Fruit fly (Drosophila melanogaster) whole organism, embryonic: ENCODE results near the gene smid.

Experiments
- BEAF-32 ChIP-seq: fragments of 200-800 bp; sonication (Bioruptor generic); optimal IDR thresholded peaks from 3 replicates; lab custom pipeline; 2017; ENCODE audit warnings: missing biosample characterization, missing genetic modification characterization, mild to moderate bottlenecking, moderate library complexity, missing genetic modification reagents
- Bgb ChIP-seq: fragments of 200-800 bp; sonication (Bioruptor generic); IDR thresholded peaks from 2 replicates; pipeline ENCODE4 v1.3.6; 2022; ENCODE audit warnings: missing biosample characterization, missing genetic modification characterization; ENCODE audit not compliant: partially characterized antibody
- CG11456 ChIP-seq: fragments of 200-800 bp; sonication (Bioruptor generic); IDR thresholded peaks from 3 replicates; pipeline ENCODE4 v1.3.6; 2022; ENCODE audit warnings: missing biosample characterization, missing genetic modification characterization
- CG12155 ChIP-seq: fragments of 200-800 bp; sonication (Bioruptor generic); optimal IDR thresholded peaks from 3 replicates; lab custom pipeline; 2016; ENCODE audit warnings: missing biosample characterization, missing genetic modification characterization
- CG13287 ChIP-seq: fragments of 200-800 bp; sonication (Bioruptor generic); IDR thresholded peaks from 2 replicates; pipeline ENCODE4 v1.3.6; 2022; ENCODE audit warnings: missing biosample characterization, missing genetic modification characterization; ENCODE audit not compliant: partially characterized antibody
- CG13424 ChIP-seq: fragments of 200-800 bp; sonication (Bioruptor generic); optimal IDR thresholded peaks from 2 replicates; lab custom pipeline; 2019; ENCODE audit warnings: missing biosample characterization, mild to moderate bottlenecking, missing genetic modification characterization, moderate library complexity
- CG13894 ChIP-seq: fragments of 200-800 bp; sonication (Bioruptor generic); optimal IDR thresholded peaks from 3 replicates; lab custom pipeline; 2018; ENCODE audit warnings: missing biosample characterization, mild to moderate bottlenecking, missing genetic modification characterization, moderate library complexity
- CG15269 ChIP-seq: fragments of 200-800 bp; sonication (Bioruptor generic); optimal IDR thresholded peaks from 2 replicates; lab custom pipeline; 2018; ENCODE audit warnings: missing biosample characterization, mild to moderate bottlenecking, missing genetic modification characterization, moderate library complexity
- CG17186 ChIP-seq: fragments of 200-800 bp; sonication (Bioruptor generic); optimal IDR thresholded peaks from 3 replicates; lab custom pipeline; 2017; ENCODE audit warnings: missing biosample characterization, missing genetic modification reagents, missing genetic modification characterization
- CG17359 ChIP-seq: fragments of 200-800 bp; sonication (Bioruptor generic); optimal IDR thresholded peaks from 3 replicates; lab custom pipeline; 2018; ENCODE audit warnings: missing biosample characterization, mild to moderate bottlenecking, missing genetic modification characterization, moderate library complexity
- CG17361 ChIP-seq: fragments of 200-800 bp; sonication (Bioruptor generic); IDR thresholded peaks from 3 replicates; pipeline ENCODE4 v1.3.6; 2022; ENCODE audit warnings: missing biosample characterization, missing genetic modification characterization
- CG17912 ChIP-seq: fragments of 200-800 bp; sonication (Bioruptor generic); optimal IDR thresholded peaks from 2 replicates; lab custom pipeline; 2018; ENCODE audit warnings: missing biosample characterization, mild to moderate bottlenecking, missing genetic modification characterization
- CG1792 ChIP-seq: fragments of 200-800 bp; sonication (Bioruptor generic); optimal IDR thresholded peaks from 2 replicates; lab custom pipeline; 2016; ENCODE audit warnings: missing biosample characterization, missing genetic modification characterization
- CG2116 ChIP-seq: fragments of 200-800 bp; sonication (Bioruptor generic); optimal IDR thresholded peaks from 3 replicates; lab custom pipeline; 2018; ENCODE audit warnings: missing biosample characterization, mild to moderate bottlenecking, missing genetic modification characterization
- CG33557 ChIP-seq: fragments of 200-800 bp; sonication (Bioruptor generic); optimal IDR thresholded peaks from 2 replicates; lab custom pipeline; 2019; ENCODE audit warnings: missing biosample characterization, mild to moderate bottlenecking, missing genetic modification characterization, moderate library complexity
- CG4424 ChIP-seq: fragments of 200-800 bp; sonication (Bioruptor generic); optimal IDR thresholded peaks from 3 replicates; lab custom pipeline; 2016; ENCODE audit warnings: missing biosample characterization, missing genetic modification characterization
- CG7745 ChIP-seq: fragments of 200-800 bp; sonication (Bioruptor generic); optimal IDR thresholded peaks from 2 replicates; lab custom pipeline; 2018; ENCODE audit warnings: missing biosample characterization, mild to moderate bottlenecking, missing genetic modification characterization, moderate library complexity
- CG7963 ChIP-seq: fragments of 200-800 bp; sonication (Bioruptor generic); IDR thresholded peaks from 3 replicates; pipeline ENCODE4 v1.3.6; 2022; ENCODE audit warnings: missing biosample characterization, missing genetic modification characterization; ENCODE audit not compliant: partially characterized antibody
- CG8290 ChIP-seq, 3 experiments: fragments of 200-800 bp; sonication (Bioruptor generic); optimal IDR thresholded peaks; 2 replicates each; lab custom pipeline; 2016 to 2019; ENCODE audit warnings: missing biosample characterization in 3 of 3, missing genetic modification characterization in 3 of 3, mild to moderate bottlenecking in 2 of 3, moderate library complexity in 1 of 3
- CG8924 ChIP-seq: fragments of 200-800 bp; optimal IDR thresholded peaks from 3 replicates; lab custom pipeline; 2019; ENCODE audit warnings: missing biosample characterization, mild to moderate bottlenecking, missing genetic modification characterization, moderate library complexity
- CG8944 ChIP-seq: fragments of 200-800 bp; sonication (Bioruptor generic); optimal IDR thresholded peaks from 3 replicates; lab custom pipeline; 2016; ENCODE audit warnings: missing biosample characterization, missing genetic modification characterization
- Fer1 ChIP-seq: fragments of 200-800 bp; sonication (Bioruptor generic); optimal IDR thresholded peaks from 2 replicates; lab custom pipeline; 2017; ENCODE audit warnings: missing biosample characterization, mild to moderate bottlenecking, missing genetic modification characterization
- HLH4C ChIP-seq: fragments of 200-800 bp; sonication (Bioruptor generic); IDR thresholded peaks from 3 replicates; pipeline ENCODE4 v1.3.6; 2022; ENCODE audit warnings: missing biosample characterization, missing genetic modification characterization; ENCODE audit not compliant: partially characterized antibody
- HmgD ChIP-seq: fragments of 200-800 bp; sonication (Bioruptor generic); optimal IDR thresholded peaks from 3 replicates; lab custom pipeline; 2016; ENCODE audit warnings: missing biosample characterization, missing genetic modification characterization
- Hr51 ChIP-seq, 2 experiments: fragments of 200-800 bp; sonication (Bioruptor generic); optimal IDR thresholded peaks; 2 replicates in 1 of 2; 3 replicates in 1 of 2; lab custom pipeline; 2016 to 2018; ENCODE audit warnings: missing biosample characterization in 2 of 2, missing genetic modification characterization in 2 of 2, mild to moderate bottlenecking in 1 of 2, moderate library complexity in 1 of 2
- Lpt ChIP-seq: fragments of >200 bp; optimal IDR thresholded peaks from 2 replicates; lab custom pipeline; 2018; ENCODE audit warnings: missing biosample characterization, missing genetic modification characterization
- MESR4 ChIP-seq: fragments of 200-800 bp; sonication (Bioruptor generic); optimal IDR thresholded peaks from 2 replicates; lab custom pipeline; 2018; ENCODE audit warnings: missing biosample characterization, mild to moderate bottlenecking, missing genetic modification characterization, moderate library complexity
- NfI ChIP-seq: fragments of 200-800 bp; sonication (Bioruptor generic); optimal IDR thresholded peaks from 3 replicates; lab custom pipeline; 2018; ENCODE audit warnings: missing biosample characterization, mild to moderate bottlenecking, missing genetic modification characterization, moderate library complexity
- Rfx ChIP-seq: fragments of 200-800 bp; sonication (Bioruptor generic); IDR thresholded peaks from 2 replicates; pipeline ENCODE4 v1.3.6; 2022; ENCODE audit warnings: missing biosample characterization, missing genetic modification characterization
- Tbp ChIP-seq: fragments of >200 bp; optimal IDR thresholded peaks from 2 replicates; lab custom pipeline; 2018; ENCODE audit warnings: missing biosample characterization, missing genetic modification characterization
- amos ChIP-seq: fragments of 200-800 bp; sonication (Bioruptor generic); IDR thresholded peaks from 2 replicates; pipeline ENCODE4 v1.3.6; 2022; ENCODE audit warnings: missing biosample characterization, missing genetic modification characterization; ENCODE audit not compliant: partially characterized antibody
- ato ChIP-seq: fragments of 200-800 bp; sonication (Bioruptor generic); IDR thresholded peaks from 2 replicates; pipeline ENCODE4 v1.3.6; 2022; ENCODE audit warnings: missing biosample characterization, missing genetic modification characterization; ENCODE audit not compliant: partially characterized antibody
- dm ChIP-seq: fragments of 200-800 bp; sonication (Bioruptor generic); optimal IDR thresholded peaks from 3 replicates; lab custom pipeline; 2016; ENCODE audit warnings: missing biosample characterization, missing genetic modification characterization
- gfzf ChIP-seq: fragments of 200-800 bp; sonication (Bioruptor generic); optimal IDR thresholded peaks from 2 replicates; lab custom pipeline; 2016; ENCODE audit warnings: missing biosample characterization, mild to moderate bottlenecking, missing genetic modification characterization, moderate library complexity
- grau ChIP-seq: fragments of 200-800 bp; optimal IDR thresholded peaks from 3 replicates; lab custom pipeline; 2019; ENCODE audit warnings: missing biosample characterization, mild to moderate bottlenecking, missing genetic modification characterization, moderate library complexity
- kay ChIP-seq: fragments of 200-800 bp; sonication (Bioruptor generic); optimal IDR thresholded peaks from 2 replicates; lab custom pipeline; 2016; ENCODE audit warnings: missing biosample characterization, missing genetic modification characterization
- ken ChIP-seq: fragments of 200-800 bp; sonication (Bioruptor generic); IDR thresholded peaks from 3 replicates; pipeline ENCODE4 v1.3.6; 2022; ENCODE audit warnings: missing biosample characterization, missing genetic modification characterization
- lola ChIP-seq, 3 experiments: fragments of >200 bp in 2 of 3; fragments of 200-800 bp in 1 of 3; sonication (Bioruptor generic) in 1 of 3; optimal IDR thresholded peaks; 2 replicates each; lab custom pipeline; 2017 to 2019; ENCODE audit warnings: missing biosample characterization in 3 of 3, missing genetic modification characterization in 3 of 3, mild to moderate bottlenecking in 1 of 3, moderate library complexity in 1 of 3
- mld ChIP-seq: fragments of 200-800 bp; sonication (Bioruptor generic); IDR thresholded peaks from 3 replicates; pipeline ENCODE4 v1.3.6; 2022; ENCODE audit warnings: missing biosample characterization, missing genetic modification characterization; ENCODE audit not compliant: partially characterized antibody
- pzg ChIP-seq: fragments of 200-800 bp; sonication (Bioruptor generic); optimal IDR thresholded peaks from 3 replicates; lab custom pipeline; 2018; ENCODE audit warnings: missing biosample characterization, mild to moderate bottlenecking, missing genetic modification characterization, moderate library complexity
- stwl ChIP-seq: fragments of 200-800 bp; sonication (Bioruptor generic); optimal IDR thresholded peaks from 3 replicates; lab custom pipeline; 2018; ENCODE audit warnings: missing biosample characterization, mild to moderate bottlenecking, missing genetic modification characterization, moderate library complexity
- tio ChIP-seq: fragments of 200-800 bp; sonication (Bioruptor generic); optimal IDR thresholded peaks from 2 replicates; lab custom pipeline; 2017; ENCODE audit warnings: missing biosample characterization, missing genetic modification characterization, inconsistent platforms
- toy ChIP-seq: fragments of 200-800 bp; sonication (Bioruptor generic); IDR thresholded peaks from 2 replicates; pipeline ENCODE4 v1.3.6; 2022; ENCODE audit warnings: missing biosample characterization, missing genetic modification characterization
- vvl ChIP-seq: fragments of 200-800 bp; sonication (Bioruptor generic); IDR thresholded peaks from 2 replicates; pipeline ENCODE4 v1.3.6; 2022; ENCODE audit warnings: missing biosample characterization, missing genetic modification characterization
- zen ChIP-seq: fragments of 200-800 bp; sonication (Bioruptor generic); optimal IDR thresholded peaks from 3 replicates; lab custom pipeline; 2018; ENCODE audit warnings: missing biosample characterization, mild to moderate bottlenecking, missing genetic modification characterization, moderate library complexity
- zfh2 ChIP-seq: fragments of 200-800 bp; sonication (Bioruptor generic); optimal IDR thresholded peaks from 2 replicates; lab custom pipeline; 2016; ENCODE audit warnings: missing biosample characterization, missing genetic modification characterization

The smid gene

dm6 chr3L:7381359-7381976, at the start of gene smid, which contains the start of gene SMSr (continued):
- peak; percentile 97 for TF ChIP-seq BEAF-32 (GFP tag; lab: Kevin White, UChicago)
- TF ChIP-seq Bgb: peak; percentile 86
- TF ChIP-seq CG7745 (tag; lab: Kevin White, UChicago): no peak
- TF ChIP-seq tio (GFP tag; lab: Kevin White, UChicago): no peak
- no peak for TF ChIP-seq CG1792
- TF ChIP-seq ken (GFP tag; lab: Robert Waterston, UW): 0 out of 3 replicates have a peak, but pooled peaks have one; percentile 55
- TF ChIP-seq CG8944 (GFP tag; lab: Kevin White, UChicago): peak; percentile 41
- TF ChIP-seq grau (tag; lab: Kevin White, UChicago): peak; percentile 73
- peak; percentile 68 for TF ChIP-seq zfh2
- TF ChIP-seq CG17361 (GFP tag; lab: Robert Waterston, UW): peak; percentile 82
- no peak for TF ChIP-seq Lpt (GFP tag; lab: Kevin White, UChicago)
- peak; percentile 66 for TF ChIP-seq stwl (tag; lab: Kevin White, UChicago)
- TF ChIP-seq ato (GFP tag; lab: Robert Waterston, UW): peak; percentile 65
- TF ChIP-seq CG13894 (tag; lab: Kevin White, UChicago): peak; percentile 27
- TF ChIP-seq Rfx: peak; percentile 71
- TF ChIP-seq HmgD (GFP tag; lab: Kevin White, UChicago): no peak
- peak; percentile 8 for TF ChIP-seq kay (GFP tag; lab: Kevin White, UChicago)
- peak in 2 of 3 experiments; percentile 61 to 65 for TF ChIP-seq lola (GFP tag; optimal IDR thresholded peaks at IDR 0.05; lab: Kevin White, UChicago)
- peak; percentile 77 for TF ChIP-seq zen
- peak; percentile 59 for TF ChIP-seq CG13424 (tag; lab: Kevin White, UChicago)

DNA sequence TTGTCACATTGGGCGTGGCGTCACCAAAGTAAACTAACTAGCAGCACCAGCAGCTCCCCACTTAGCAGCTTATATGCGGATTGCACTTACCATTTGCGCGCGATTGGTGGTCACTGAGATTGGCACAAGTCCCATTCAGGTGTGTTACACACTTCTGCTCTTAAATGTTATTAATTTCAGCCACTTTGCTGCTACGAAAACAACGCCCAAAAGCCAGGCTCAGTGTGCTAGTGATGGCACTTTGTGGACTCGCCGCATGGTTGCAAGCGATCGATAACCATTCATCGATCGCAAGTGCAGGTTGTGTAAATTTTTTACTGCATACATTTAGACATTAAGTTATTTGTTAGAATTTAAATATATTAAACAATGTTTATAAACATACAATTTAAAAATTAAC, 46.4 kb upstream of the smid start, which contains the start of the genes wrm1 and wrm2:
wrm1 (minus strand) TSS at position 237 of the 400 bp plus-strand sequence.
wrm2 (minus strand) TSS at position 237 of the 400 bp plus-strand sequence.
- TF ChIP-seq Fer1: peak; percentile 11
- no peak for TF ChIP-seq CG11456 (GFP tag; lab: Robert Waterston, UW)
- 0 out of 3 replicates have a peak, but pooled peaks have one; percentile 26 for TF ChIP-seq CG7963 (GFP tag; lab: Robert Waterston, UW)
- TF ChIP-seq Tbp: no peak
- no peak for TF ChIP-seq CG17361 (GFP tag; lab: Robert Waterston, UW)
- TF ChIP-seq mld (GFP tag; lab: Robert Waterston, UW): peak; percentile 76; the same call in 2 of the 3 replicates
- TF ChIP-seq MESR4 (GFP tag; lab: Kevin White, UChicago): peak; percentile 98
- TF ChIP-seq zen: peak; percentile 6
- peak; percentile 7 for TF ChIP-seq CG17186 (GFP tag; lab: Kevin White, UChicago)
- no peak for TF ChIP-seq gfzf (GFP tag; lab: Kevin White, UChicago)
- peak; percentile 66 for TF ChIP-seq amos
- peak; percentile 76 for TF ChIP-seq CG13287 (GFP tag; lab: Robert Waterston, UW)
- TF ChIP-seq Hr51 (GFP tag; optimal IDR thresholded peaks at IDR 0.05; lab: Kevin White, UChicago): peak in 1 of 2 experiments; percentile 15
- 0 out of 2 replicates have a peak, but pooled peaks have one; percentile 26 for TF ChIP-seq vvl (GFP tag; lab: Robert Waterston, UW)
- peak; percentile 53; the same call in 2 of the 3 replicates for TF ChIP-seq HLH4C (GFP tag; lab: Robert Waterston, UW)
- TF ChIP-seq dm (GFP tag; lab: Kevin White, UChicago): peak; percentile 54
- peak; percentile 38 for TF ChIP-seq CG8290 (GFP tag; optimal IDR thresholded peaks at IDR 0.05; lab: Kevin White, UChicago)
- peak in 1 of 2 experiments; percentile 95 for TF ChIP-seq CG8290 (tag; optimal IDR thresholded peaks at IDR 0.05; lab: Kevin White, UChicago)
- TF ChIP-seq CG33557 (GFP tag; lab: Kevin White, UChicago): peak; percentile 43
- peak; percentile 59 for TF ChIP-seq pzg
- peak; percentile 99 for TF ChIP-seq CG2116
- TF ChIP-seq CG4424: peak; percentile 14
- no peak for TF ChIP-seq CG15269 (tag; lab: Kevin White, UChicago)
- no peak for TF ChIP-seq CG17359
- peak; percentile 66 for TF ChIP-seq CG8924 (tag; lab: Kevin White, UChicago)
- TF ChIP-seq NfI (GFP tag; lab: Kevin White, UChicago): no peak
- no peak for TF ChIP-seq CG17912 (GFP tag; lab: Kevin White, UChicago)
- peak; percentile 70 for TF ChIP-seq Bgb
- peak; percentile 44 for TF ChIP-seq CG12155 (GFP tag; lab: Kevin White, UChicago)
- no peak for TF ChIP-seq toy
